Fruit fly (Drosophila melanogaster) whole organism, embryonic: ENCODE results near the gene snz.
A peak's percentile ranks its signal among the peaks of the same experiment; 100 is the strongest.

Experiments
- Bdp1 ChIP-seq: fragments of 200-800 bp; sonication (Bioruptor generic); optimal IDR thresholded peaks from 3 replicates; lab custom pipeline; 2016; ENCODE audit warnings: missing biosample characterization, missing genetic modification characterization
- CG1024 ChIP-seq: fragments of 200-800 bp; sonication (Bioruptor generic); IDR thresholded peaks from 2 replicates; pipeline ENCODE4 v1.3.6; 2022; ENCODE audit warnings: missing biosample characterization, missing genetic modification characterization
- CG10267 ChIP-seq: fragments of 200-800 bp; sonication (Bioruptor generic); optimal IDR thresholded peaks from 2 replicates; lab custom pipeline; 2018; ENCODE audit warnings: missing biosample characterization, mild to moderate bottlenecking, missing genetic modification characterization, moderate library complexity
- CG10366 ChIP-seq: fragments of 200-800 bp; sonication (Bioruptor generic); IDR thresholded peaks from 2 replicates; pipeline ENCODE4 v1.3.6; 2022; ENCODE audit warnings: missing biosample characterization, missing genetic modification characterization
- CG11247 ChIP-seq: fragments of 200-800 bp; sonication (Bioruptor generic); IDR thresholded peaks from 2 replicates; pipeline ENCODE4 v1.3.6; 2022; ENCODE audit warnings: missing biosample characterization, missing genetic modification characterization
- CG11504 ChIP-seq: fragments of 200-800 bp; sonication (Bioruptor generic); optimal IDR thresholded peaks from 3 replicates; lab custom pipeline; 2019; ENCODE audit warnings: missing biosample characterization, mild to moderate bottlenecking, missing genetic modification characterization, moderate library complexity
- CG12219 ChIP-seq: fragments of 200-800 bp; sonication (Bioruptor generic); optimal IDR thresholded peaks from 3 replicates; lab custom pipeline; 2018; ENCODE audit warnings: missing biosample characterization, mild to moderate bottlenecking, missing genetic modification characterization
- CG14965 ChIP-seq: fragments of 200-800 bp; sonication (Bioruptor generic); optimal IDR thresholded peaks from 2 replicates; lab custom pipeline; 2016; ENCODE audit warnings: missing biosample characterization, missing genetic modification characterization, borderline replicate concordance
- CG1602 ChIP-seq: fragments of 200-800 bp; sonication (Bioruptor generic); optimal IDR thresholded peaks from 3 replicates; lab custom pipeline; 2016; ENCODE audit warnings: missing biosample characterization, missing genetic modification characterization
- CG17361 ChIP-seq: fragments of 200-800 bp; sonication (Bioruptor generic); IDR thresholded peaks from 3 replicates; pipeline ENCODE4 v1.3.6; 2022; ENCODE audit warnings: missing biosample characterization, missing genetic modification characterization
- CG1792 ChIP-seq: fragments of 200-800 bp; sonication (Bioruptor generic); optimal IDR thresholded peaks from 2 replicates; lab custom pipeline; 2016; ENCODE audit warnings: missing biosample characterization, missing genetic modification characterization
- CG2129 ChIP-seq: fragments of 200-800 bp; sonication (Bioruptor generic); IDR thresholded peaks from 2 replicates; pipeline ENCODE4 v1.3.6; 2022; ENCODE audit warnings: missing biosample characterization, missing genetic modification characterization; ENCODE audit not compliant: partially characterized antibody
- CG2678 ChIP-seq: fragments of 200-800 bp; sonication (Bioruptor generic); optimal IDR thresholded peaks from 3 replicates; lab custom pipeline; 2019; ENCODE audit warnings: missing biosample characterization, mild to moderate bottlenecking, missing genetic modification characterization, moderate library complexity
- CG31365 ChIP-seq: fragments of 200-800 bp; sonication (Bioruptor generic); optimal IDR thresholded peaks from 2 replicates; lab custom pipeline; 2018; ENCODE audit warnings: missing biosample characterization, mild to moderate bottlenecking, missing genetic modification characterization
- CG3407 ChIP-seq: fragments of 200-800 bp; sonication (Bioruptor generic); optimal IDR thresholded peaks from 2 replicates; lab custom pipeline; 2018; ENCODE audit warnings: missing biosample characterization, mild to moderate bottlenecking, missing genetic modification characterization
- CG3838 ChIP-seq: fragments of 200-800 bp; sonication (Bioruptor generic); optimal IDR thresholded peaks from 3 replicates; lab custom pipeline; 2016; ENCODE audit warnings: missing biosample characterization, missing genetic modification characterization
- CG3995 ChIP-seq: fragments of 200-800 bp; sonication (Bioruptor generic); optimal IDR thresholded peaks from 3 replicates; lab custom pipeline; 2016; ENCODE audit warnings: missing biosample characterization, missing genetic modification characterization
- CG4282 ChIP-seq: fragments of 200-800 bp; sonication (Bioruptor generic); optimal IDR thresholded peaks from 2 replicates; lab custom pipeline; 2016; ENCODE audit warnings: missing biosample characterization, missing genetic modification characterization
- CG6765 ChIP-seq: fragments of 200-800 bp; sonication (Bioruptor generic); optimal IDR thresholded peaks from 3 replicates; lab custom pipeline; 2017; ENCODE audit warnings: missing biosample characterization, mild to moderate bottlenecking, missing genetic modification characterization
- CG6813 ChIP-seq: fragments of 200-800 bp; sonication (Bioruptor generic); optimal IDR thresholded peaks from 2 replicates; lab custom pipeline; 2017; ENCODE audit warnings: missing biosample characterization, missing genetic modification characterization, mild to moderate bottlenecking, moderate library complexity, missing genetic modification reagents
- CG7357 ChIP-seq: fragments of 200-800 bp; sonication (Bioruptor generic); IDR thresholded peaks from 3 replicates; pipeline ENCODE4 v1.3.6; 2022; ENCODE audit warnings: missing biosample characterization, missing genetic modification characterization
- CG7928 ChIP-seq: fragments of 200-800 bp; sonication (Bioruptor generic); optimal IDR thresholded peaks from 2 replicates; lab custom pipeline; 2017; ENCODE audit warnings: missing biosample characterization, mild to moderate bottlenecking, missing genetic modification characterization
- CG8478 ChIP-seq: fragments of >200 bp; optimal IDR thresholded peaks from 2 replicates; lab custom pipeline; 2018
- CG9215 ChIP-seq: fragments of 200-800 bp; sonication (Bioruptor generic); IDR thresholded peaks from 2 replicates; pipeline ENCODE4 v1.3.6; 2022; ENCODE audit warnings: missing biosample characterization, missing genetic modification characterization
- D19A ChIP-seq: fragments of 200-800 bp; optimal IDR thresholded peaks from 3 replicates; lab custom pipeline; 2019; ENCODE audit warnings: missing biosample characterization, mild to moderate bottlenecking, missing genetic modification characterization, moderate library complexity
- Dbx ChIP-seq: fragments of 200-800 bp; sonication (Bioruptor generic); IDR thresholded peaks from 3 replicates; pipeline ENCODE4 v1.3.6; 2022; ENCODE audit warnings: missing biosample characterization, missing genetic modification characterization
- Deaf1 ChIP-seq: fragments of 200-800 bp; optimal IDR thresholded peaks from 3 replicates; lab custom pipeline; 2019; ENCODE audit warnings: missing biosample characterization, mild to moderate bottlenecking, missing genetic modification characterization, moderate library complexity
- Gug ChIP-seq: fragments of 200-800 bp; sonication (Bioruptor generic); IDR thresholded peaks from 4 replicates; pipeline ENCODE4 v1.3.6; 2022; ENCODE audit warnings: missing biosample characterization, missing genetic modification characterization
- Hr3 ChIP-seq: fragments of 200-800 bp; sonication (Bioruptor generic); optimal IDR thresholded peaks from 3 replicates; lab custom pipeline; 2016; ENCODE audit warnings: missing biosample characterization, missing genetic modification characterization
- MTF-1 ChIP-seq: fragments of 200-800 bp; sonication (Bioruptor generic); optimal IDR thresholded peaks from 2 replicates; lab custom pipeline; 2018; ENCODE audit warnings: missing biosample characterization, mild to moderate bottlenecking, missing genetic modification characterization, borderline replicate concordance
- Mrtf ChIP-seq: fragments of 200-800 bp; sonication (Bioruptor generic); IDR thresholded peaks from 3 replicates; pipeline ENCODE4 v1.3.6; 2022; ENCODE audit warnings: missing biosample characterization, missing genetic modification characterization
- Rx ChIP-seq: fragments of 200-800 bp; sonication (Bioruptor generic); IDR thresholded peaks from 2 replicates; pipeline ENCODE4 v1.3.6; 2022; ENCODE audit warnings: missing biosample characterization, missing genetic modification characterization
- Sry-β ChIP-seq: fragments of 200-800 bp; sonication (Bioruptor generic); optimal IDR thresholded peaks from 2 replicates; lab custom pipeline; 2018; ENCODE audit warnings: missing biosample characterization, mild to moderate bottlenecking, missing genetic modification characterization, moderate library complexity
- Vsx1 ChIP-seq: fragments of 200-800 bp; sonication (Bioruptor generic); optimal IDR thresholded peaks from 2 replicates; lab custom pipeline; 2017; ENCODE audit warnings: missing biosample characterization, mild to moderate bottlenecking, missing genetic modification characterization, missing genetic modification reagents
- fd102C ChIP-seq: fragments of 200-800 bp; sonication (Bioruptor generic); optimal IDR thresholded peaks from 2 replicates; lab custom pipeline; 2018; ENCODE audit warnings: missing biosample characterization, mild to moderate bottlenecking, missing genetic modification characterization, moderate library complexity
- fu2 ChIP-seq: fragments of 200-800 bp; sonication (Bioruptor generic); optimal IDR thresholded peaks from 2 replicates; lab custom pipeline; 2016; ENCODE audit warnings: missing biosample characterization, missing genetic modification characterization
- gce ChIP-seq: fragments of 200-800 bp; sonication (Bioruptor generic); IDR thresholded peaks from 3 replicates; pipeline ENCODE4 v1.3.6; 2022; ENCODE audit warnings: missing biosample characterization, missing genetic modification characterization
- grn ChIP-seq: fragments of 200-800 bp; sonication (Bioruptor generic); optimal IDR thresholded peaks from 3 replicates; lab custom pipeline; 2017; ENCODE audit warnings: missing biosample characterization, missing genetic modification characterization
- gro ChIP-seq: fragments of 200-800 bp; sonication (Bioruptor generic); optimal IDR thresholded peaks from 2 replicates; lab custom pipeline; 2016; ENCODE audit warnings: missing biosample characterization, missing genetic modification characterization
- kah ChIP-seq: fragments of 200-800 bp; sonication (Bioruptor generic); optimal IDR thresholded peaks from 2 replicates; lab custom pipeline; 2018; ENCODE audit warnings: missing biosample characterization, mild to moderate bottlenecking, missing genetic modification characterization
- onecut ChIP-seq: fragments of 200-800 bp; sonication (Bioruptor generic); IDR thresholded peaks from 2 replicates; pipeline ENCODE4 v1.3.6; 2022; ENCODE audit warnings: missing biosample characterization, missing genetic modification characterization
- prd ChIP-seq, 3 experiments: fragments of >200 bp in 2 of 3; fragments of 200-800 bp in 1 of 3; sonication (Bioruptor generic) in 1 of 3; optimal IDR thresholded peaks in 2 of 3; IDR thresholded peaks in 1 of 3; 2 replicates in 2 of 3; 3 replicates in 1 of 3; pipeline versions ENCODE4 v1.3.6 to Lab custom; 2017 to 2022; ENCODE audit warnings: missing biosample characterization in 1 of 3, missing genetic modification characterization in 1 of 3
- psq ChIP-seq: fragments of 200-800 bp; sonication (Bioruptor generic); optimal IDR thresholded peaks from 2 replicates; lab custom pipeline; 2017; ENCODE audit warnings: missing biosample characterization, missing genetic modification characterization
- pum ChIP-seq: fragments of 200-800 bp; sonication (Bioruptor generic); optimal IDR thresholded peaks from 2 replicates; lab custom pipeline; 2016; ENCODE audit warnings: missing biosample characterization, missing genetic modification characterization
- sens ChIP-seq: fragments of 200-800 bp; sonication (Bioruptor generic); peaks from one replicate; lab custom pipeline; 2016; ENCODE audit warnings: missing biosample characterization, missing genetic modification characterization
- sob ChIP-seq: fragments of 200-800 bp; sonication (Bioruptor generic); IDR thresholded peaks from 2 replicates; pipeline ENCODE4 v1.3.6; 2022; ENCODE audit warnings: missing biosample characterization, missing genetic modification characterization
- ssp ChIP-seq: fragments of 200-800 bp; sonication (Bioruptor generic); IDR thresholded peaks from 2 replicates; pipeline ENCODE4 v1.3.6; 2022; ENCODE audit warnings: missing biosample characterization, missing genetic modification characterization
- stc ChIP-seq: fragments of 200-800 bp; sonication (Bioruptor generic); IDR thresholded peaks from 2 replicates; pipeline ENCODE4 v1.3.6; 2022; ENCODE audit warnings: missing biosample characterization, missing genetic modification characterization
- tna ChIP-seq: fragments of 200-800 bp; sonication (Bioruptor generic); IDR thresholded peaks from 2 replicates; pipeline ENCODE4 v1.3.6; 2022; ENCODE audit warnings: missing biosample characterization, missing genetic modification characterization; ENCODE audit not compliant: partially characterized antibody
- twi ChIP-seq: fragments of 200-800 bp; optimal IDR thresholded peaks from 2 replicates; lab custom pipeline; 2019; ENCODE audit warnings: missing biosample characterization, mild to moderate bottlenecking, missing genetic modification characterization, moderate library complexity

The snz gene

dm6 chrX:7933210-7933915 is 21.5 kb downstream of the snz start, which contains the start of the genes Dhdds and RpS14a (continued):
- TF ChIP-seq MTF-1 (GFP tag; lab: Kevin White, UChicago) = peak; percentile 68
- 0 out of 3 replicates have a peak, but pooled peaks have one; percentile 11 for TF ChIP-seq Dbx (GFP tag; lab: Robert Waterston, UW)
- TF ChIP-seq tna (GFP tag; lab: Robert Waterston, UW) = peak; percentile 35; the same call in 1 of the 2 replicates
- peak; percentile 5 for TF ChIP-seq CG4282 (GFP tag; lab: Kevin White, UChicago)
- TF ChIP-seq CG1792 (GFP tag; lab: Kevin White, UChicago) = no peak
- TF ChIP-seq grn (GFP tag; lab: Kevin White, UChicago) = peak; percentile 5
- TF ChIP-seq CG1602 (GFP tag; lab: Kevin White, UChicago) = no peak
- TF ChIP-seq CG2678 = no peak
- TF ChIP-seq CG8478 = peak; percentile 86
- no peak for TF ChIP-seq CG14965 (GFP tag; lab: Kevin White, UChicago)
- 0 out of 4 replicates have a peak, but pooled peaks have one; percentile 11 for TF ChIP-seq Gug
- peak; percentile 62 for TF ChIP-seq CG7928 (GFP tag; lab: Kevin White, UChicago)
- TF ChIP-seq CG31365 (tag; lab: Kevin White, UChicago) = peak; percentile 11
- peak; percentile 83 for TF ChIP-seq CG17361
- peak; percentile 28 for TF ChIP-seq CG12219 (GFP tag; lab: Kevin White, UChicago)
- TF ChIP-seq CG7357 = no peak
- no peak for TF ChIP-seq CG11247 (GFP tag; lab: Robert Waterston, UW)
- TF ChIP-seq Sry-β (GFP tag; lab: Kevin White, UChicago) = no peak
- peak; percentile 16 for TF ChIP-seq twi (tag; lab: Kevin White, UChicago)
- TF ChIP-seq kah = peak; percentile 33
- no peak for TF ChIP-seq ssp (GFP tag; lab: Robert Waterston, UW)
- TF ChIP-seq CG10267 (tag; lab: Kevin White, UChicago) = peak; percentile 71
- TF ChIP-seq gce = no peak
- peak; percentile 25 for TF ChIP-seq Hr3
- no peak for TF ChIP-seq psq (GFP tag; lab: Kevin White, UChicago)
- no peak for TF ChIP-seq Deaf1
- peak; percentile 14; the same call in 1 of the 2 replicates for TF ChIP-seq CG10366
- no peak for TF ChIP-seq CG1024
- no peak for TF ChIP-seq sob
- peak; percentile 54 for TF ChIP-seq Vsx1 (GFP tag; lab: Kevin White, UChicago)
- TF ChIP-seq fd102C (GFP tag; lab: Kevin White, UChicago) = no peak
- no peak for TF ChIP-seq Mrtf
- peak; percentile 47; the same call in 1 of the 2 replicates for TF ChIP-seq CG2129 (GFP tag; lab: Robert Waterston, UW)
- TF ChIP-seq CG9215 (GFP tag; lab: Robert Waterston, UW) = peak; percentile 54; the same call in 1 of the 2 replicates
- TF ChIP-seq CG6765 = peak; percentile 57
- peak; percentile 89 for TF ChIP-seq sens
- peak; percentile 24 for TF ChIP-seq Bdp1 (GFP tag; lab: Kevin White, UChicago)
- peak; percentile 8 for TF ChIP-seq CG3995 (GFP tag; lab: Kevin White, UChicago)
- TF ChIP-seq prd (optimal IDR thresholded peaks at IDR 0.05; lab: Kevin White, UChicago) = no peak
- TF ChIP-seq prd (GFP tag; IDR thresholded peaks at IDR 0.05; lab: Robert Waterston, UW) = peak; percentile 5; the same call in 1 of the 3 replicates
- peak; percentile 22 for TF ChIP-seq CG3838 (GFP tag; lab: Kevin White, UChicago)
- TF ChIP-seq Rx = peak; percentile 11; the same call in 1 of the 2 replicates
- TF ChIP-seq CG6813 (GFP tag; lab: Kevin White, UChicago) = peak; percentile 41
- TF ChIP-seq pum (GFP tag; lab: Kevin White, UChicago) = no peak
- TF ChIP-seq fu2 = no peak
- no peak for TF ChIP-seq CG11504 (tag; lab: Kevin White, UChicago)
- TF ChIP-seq CG3407 (GFP tag; lab: Kevin White, UChicago) = peak; percentile 64
- TF ChIP-seq D19A (tag; lab: Kevin White, UChicago) = no peak
- TF ChIP-seq gro (GFP tag; lab: Kevin White, UChicago) = no peak
- no peak for TF ChIP-seq onecut (GFP tag; lab: Robert Waterston, UW)
- TF ChIP-seq stc (GFP tag; lab: Robert Waterston, UW) = no peak
